Worm (Caenorhabditis elegans) whole organism, L4 larva: ENCODE data around the gene clc-19.

Experiments used
- F37D6.2 ChIP-seq: sonication (generic microtip); optimal IDR thresholded peaks from 2 replicates; lab custom pipeline; 2016; ENCODE audit warnings: mild to moderate bottlenecking, missing genetic modification characterization, missing compliant biosample characterization
- T20F7.1 ChIP-seq: fragments of 200-800 bp; sonication (Bioruptor generic); optimal IDR thresholded peaks from 2 replicates; lab custom pipeline; 2018; ENCODE audit warnings: mild to moderate bottlenecking, missing genetic modification characterization, missing compliant biosample characterization
- T26A8.4 ChIP-seq: fragments of 200-800 bp; sonication (Bioruptor generic); IDR thresholded peaks from 2 replicates; pipeline ENCODE4 v1.3.6; 2022; ENCODE audit warnings: missing genetic modification characterization, missing compliant biosample characterization
- Y5F2A.4 ChIP-seq: fragments of 200-800 bp; sonication (Bioruptor generic); optimal IDR thresholded peaks from 2 replicates; lab custom pipeline; 2018; ENCODE audit warnings: mild to moderate bottlenecking, missing genetic modification characterization, missing compliant biosample characterization
- ZK337.2 ChIP-seq: fragments of 200-800 bp; sonication (Bioruptor generic); IDR thresholded peaks from 2 replicates; pipeline ENCODE4 v1.3.6; 2022; ENCODE audit warnings: missing genetic modification reagents, missing genetic modification characterization, missing compliant biosample characterization
- ZK546.5 ChIP-seq, 2 experiments: sonication (generic microtip); optimal IDR thresholded peaks; 2 replicates each; lab custom pipeline; 2017; ENCODE audit warnings: missing biosample characterization in 2 of 2, missing genetic modification characterization in 2 of 2
- aha-1 ChIP-seq: fragments of 150-350 bp; peaks from one replicate; lab custom pipeline; 2014; ENCODE audit warnings: missing biosample characterization, missing genetic modification characterization
- ceh-32 ChIP-seq: sonication (generic microtip); optimal IDR thresholded peaks from 2 replicates; lab custom pipeline; 2016; ENCODE audit warnings: mild to moderate bottlenecking, missing genetic modification characterization, missing compliant biosample characterization; ENCODE audit not compliant: poor library complexity
- ceh-44 ChIP-seq: fragments of 200-800 bp; sonication (Bioruptor generic); IDR thresholded peaks from 2 replicates; pipeline ENCODE4 v1.3.6; 2022; ENCODE audit warnings: missing genetic modification reagents, missing genetic modification characterization, missing compliant biosample characterization
- ceh-62 ChIP-seq: sonication (generic microtip); optimal IDR thresholded peaks from 2 replicates; lab custom pipeline; 2017; ENCODE audit warnings: missing biosample characterization, missing genetic modification characterization
- ceh-82 ChIP-seq: sonication (generic microtip); optimal IDR thresholded peaks from 2 replicates; lab custom pipeline; 2017; ENCODE audit warnings: missing biosample characterization, missing genetic modification characterization
- cey-2 ChIP-seq: sonication (generic microtip); optimal IDR thresholded peaks from 3 replicates; lab custom pipeline; 2017; ENCODE audit warnings: missing genetic modification characterization, mild to moderate bottlenecking, missing compliant biosample characterization, antibody characterized with exemption, borderline replicate concordance; ENCODE audit not compliant: insufficient read depth
- ctbp-1 ChIP-seq: fragments of 200-800 bp; sonication (Bioruptor generic); IDR thresholded peaks from 2 replicates; pipeline ENCODE4 v1.3.6; 2022; ENCODE audit warnings: missing genetic modification reagents, missing genetic modification characterization, missing compliant biosample characterization
- daf-16 ChIP-seq, 3 experiments: sonication (generic microtip); optimal IDR thresholded peaks; 2 replicates each; lab custom pipeline; 2016 to 2017; ENCODE audit warnings: missing genetic modification characterization in 3 of 3, missing genetic modification reagents in 3 of 3, mild to moderate bottlenecking in 2 of 3, missing compliant biosample characterization in 2 of 3, missing biosample characterization in 1 of 3, moderate library complexity in 1 of 3
- daf-19 ChIP-seq: fragments of 200-800 bp; sonication (Bioruptor generic); conservative IDR thresholded peaks from 2 replicates; pipeline ENCODE4 v1.3.6; 2022; ENCODE audit warnings: missing genetic modification characterization, missing compliant biosample characterization
- daf-8 ChIP-seq: fragments of 200-800 bp; sonication (Bioruptor generic); IDR thresholded peaks from 2 replicates; pipeline ENCODE4 v1.3.6; 2022; ENCODE audit warnings: missing genetic modification characterization, missing compliant biosample characterization
- dmd-6 ChIP-seq: fragments of 200-800 bp; sonication (Bioruptor generic); IDR thresholded peaks from 2 replicates; pipeline ENCODE4 v1.3.6; 2022; ENCODE audit warnings: missing genetic modification reagents, missing genetic modification characterization, missing compliant biosample characterization
- dmd-9 ChIP-seq: fragments of 200-800 bp; sonication (Bioruptor generic); IDR thresholded peaks from 2 replicates; pipeline ENCODE4 v1.3.6; 2022; ENCODE audit warnings: missing genetic modification reagents, missing genetic modification characterization, missing compliant biosample characterization
- dpl-1 ChIP-seq: fragments of 150-350 bp; optimal IDR thresholded peaks from 2 replicates; lab custom pipeline; 2014; ENCODE audit warnings: missing biosample characterization, missing genetic modification reagents, missing genetic modification characterization
- dve-1 ChIP-seq: sonication (generic microtip); optimal IDR thresholded peaks from 2 replicates; lab custom pipeline; 2017; ENCODE audit warnings: antibody characterized with exemption, mild to moderate bottlenecking, missing genetic modification characterization, missing compliant biosample characterization; ENCODE audit not compliant: insufficient read depth
- hlh-30 ChIP-seq: sonication (generic microtip); optimal IDR thresholded peaks from 2 replicates; lab custom pipeline; 2017; ENCODE audit warnings: antibody characterized with exemption, mild to moderate bottlenecking, missing genetic modification characterization, missing compliant biosample characterization; ENCODE audit not compliant: insufficient read depth
- hmg-1.1 ChIP-seq: fragments of 200-800 bp; sonication (Bioruptor generic); IDR thresholded peaks from 2 replicates; pipeline ENCODE4 v1.3.6; 2022; ENCODE audit warnings: missing genetic modification reagents, missing genetic modification characterization, missing compliant biosample characterization
- jun-1 ChIP-seq: fragments of 150-350 bp; optimal IDR thresholded peaks from 2 replicates; lab custom pipeline; 2014; ENCODE audit warnings: missing biosample characterization, missing genetic modification reagents, missing genetic modification characterization
- lin-15B ChIP-seq: fragments of 150-350 bp; sonication (generic microtip); optimal IDR thresholded peaks from 3 replicates; lab custom pipeline; 2014; ENCODE audit warnings: missing biosample characterization, missing genetic modification characterization
- lin-38 ChIP-seq: fragments of 200-800 bp; sonication (Bioruptor generic); IDR thresholded peaks from 2 replicates; pipeline ENCODE4 v1.3.6; 2022; ENCODE audit warnings: missing genetic modification reagents, missing genetic modification characterization, missing compliant biosample characterization
- lir-3 ChIP-seq: sonication (generic microtip); optimal IDR thresholded peaks from 2 replicates; lab custom pipeline; 2016; ENCODE audit warnings: mild to moderate bottlenecking, missing genetic modification characterization, missing compliant biosample characterization
- mdl-1 ChIP-seq, 2 experiments: fragments of 150-350 bp in 1 of 2; sonication (generic microtip) in 1 of 2; optimal IDR thresholded peaks; 2 replicates each; lab custom pipeline; 2014 to 2017; ENCODE audit warnings: missing biosample characterization in 2 of 2, missing genetic modification characterization in 2 of 2
- mes-2 ChIP-seq: sonication (generic microtip); optimal IDR thresholded peaks from 2 replicates; lab custom pipeline; 2016; ENCODE audit warnings: missing genotype, mild to moderate bottlenecking, missing genetic modification characterization, missing compliant biosample characterization; ENCODE audit not compliant: poor library complexity, severe bottlenecking
- mxl-3 ChIP-seq: fragments of 200-800 bp; sonication (Bioruptor generic); optimal IDR thresholded peaks from 2 replicates; lab custom pipeline; 2018; ENCODE audit warnings: mild to moderate bottlenecking, missing genetic modification characterization, missing compliant biosample characterization
- nhr-102 ChIP-seq: sonication (generic microtip); optimal IDR thresholded peaks from 2 replicates; lab custom pipeline; 2016; ENCODE audit warnings: mild to moderate bottlenecking, missing genetic modification characterization, moderate library complexity, missing compliant biosample characterization
- nhr-111 ChIP-seq: fragments of 200-800 bp; sonication (Bioruptor generic); optimal IDR thresholded peaks from 2 replicates; lab custom pipeline; 2018; ENCODE audit warnings: mild to moderate bottlenecking, missing genetic modification characterization, missing compliant biosample characterization
- nhr-237 ChIP-seq: sonication (generic microtip); optimal IDR thresholded peaks from 2 replicates; lab custom pipeline; 2017; ENCODE audit warnings: missing biosample characterization, missing genetic modification characterization
- nhr-42 ChIP-seq: fragments of 200-800 bp; sonication (Bioruptor generic); IDR thresholded peaks from 2 replicates; pipeline ENCODE4 v1.3.6; 2022; ENCODE audit warnings: missing genetic modification characterization, missing compliant biosample characterization
- nhr-48 ChIP-seq: sonication (generic microtip); optimal IDR thresholded peaks from 2 replicates; lab custom pipeline; 2016; ENCODE audit warnings: mild to moderate bottlenecking, missing genetic modification characterization, missing compliant biosample characterization
- nhr-6 ChIP-seq: fragments of 150-350 bp; optimal IDR thresholded peaks from 2 replicates; lab custom pipeline; 2014; ENCODE audit warnings: missing biosample characterization, missing genetic modification characterization
- nhr-76 ChIP-seq: fragments of 150-350 bp; optimal IDR thresholded peaks from 2 replicates; lab custom pipeline; 2014; ENCODE audit warnings: missing biosample characterization, missing genetic modification characterization
- pha-4 ChIP-seq, 2 experiments: fragments of 150-350 bp in 1 of 2; fragments of 200-800 bp in 1 of 2; sonication (Bioruptor generic) in 1 of 2; IDR thresholded peaks in 1 of 2; optimal IDR thresholded peaks in 1 of 2; 2 replicates each; pipeline versions ENCODE4 v1.3.6 to Lab custom; 2014 to 2022; ENCODE audit warnings: missing genetic modification characterization in 2 of 2, missing genetic modification reagents in 2 of 2, missing biosample characterization in 1 of 2, missing compliant biosample characterization in 1 of 2
- pqm-1 ChIP-seq: sonication (generic microtip); optimal IDR thresholded peaks from 2 replicates; lab custom pipeline; 2017; ENCODE audit warnings: missing biosample characterization, missing genetic modification characterization
- sdz-12 ChIP-seq: fragments of 200-800 bp; sonication (Bioruptor generic); optimal IDR thresholded peaks from 2 replicates; lab custom pipeline; 2018; ENCODE audit warnings: mild to moderate bottlenecking, missing genetic modification characterization, missing compliant biosample characterization
- set-16 ChIP-seq: fragments of 200-800 bp; sonication (Bioruptor generic); IDR thresholded peaks from 2 replicates; pipeline ENCODE4 v1.3.6; 2022; ENCODE audit warnings: missing genetic modification reagents, missing genetic modification characterization, missing compliant biosample characterization
- vab-7 ChIP-seq: fragments of 200-800 bp; sonication (Bioruptor generic); IDR thresholded peaks from 2 replicates; pipeline ENCODE4 v1.3.6; 2022; ENCODE audit warnings: missing genetic modification reagents, missing genetic modification characterization, missing compliant biosample characterization
- zip-11 ChIP-seq: fragments of 200-800 bp; sonication (Bioruptor generic); IDR thresholded peaks from 2 replicates; pipeline ENCODE4 v1.3.6; 2022; ENCODE audit warnings: missing genetic modification characterization, missing compliant biosample characterization

Gene clc-19

DNA sequence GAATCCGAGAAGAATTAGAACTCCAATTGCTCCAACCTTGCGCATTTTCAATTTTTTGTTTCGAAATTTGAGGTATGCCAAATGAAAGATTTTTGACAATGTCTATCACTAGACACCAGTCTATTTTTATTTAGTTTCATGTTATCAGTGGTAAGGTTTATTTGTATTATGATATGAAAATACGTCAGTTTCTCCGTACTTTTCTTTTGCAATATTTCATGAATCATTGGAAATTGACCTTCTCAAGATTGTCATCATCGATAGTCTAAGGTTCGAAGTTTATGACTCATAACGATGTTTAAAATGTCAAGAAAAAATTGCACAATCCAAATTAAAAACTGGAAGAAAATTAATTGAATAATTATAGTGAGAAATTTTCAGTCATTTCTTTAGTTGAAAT is at the start of gene clc-19:
TSS of gene clc-19 (minus strand) at position 135 of the 400 bp plus-strand sequence.
- TF ChIP-seq mdl-1 (tag; optimal IDR thresholded peaks at IDR 0.05; lab: Kevin White, UChicago) (no peak), nhr-6 (peak; percentile 54), daf-16 (GFP tag; optimal IDR thresholded peaks at IDR 0.05; lab: Kevin White, UChicago) (no peak), daf-16 (tag; optimal IDR thresholded peaks at IDR 0.05; lab: Kevin White, UChicago) (peak; percentile 19), dmd-6 (GFP tag; lab: Robert Waterston, UW) (peak; percentile 35; the same call in 1 of the 2 replicates), sdz-12 (GFP tag; lab: Kevin White, UChicago) (no peak), pqm-1 (tag; lab: Kevin White, UChicago) (peak; percentile 49), set-16 (GFP tag; lab: Robert Waterston, UW) (no peak), nhr-42 (GFP tag; lab: Robert Waterston, UW) (no peak), dve-1 (tag; lab: Kevin White, UChicago) (peak; percentile 31), aha-1 (tag; lab: Kevin White, UChicago) (no peak), cey-2 (no peak), nhr-237 (tag; lab: Kevin White, UChicago) (no peak)

DNA sequence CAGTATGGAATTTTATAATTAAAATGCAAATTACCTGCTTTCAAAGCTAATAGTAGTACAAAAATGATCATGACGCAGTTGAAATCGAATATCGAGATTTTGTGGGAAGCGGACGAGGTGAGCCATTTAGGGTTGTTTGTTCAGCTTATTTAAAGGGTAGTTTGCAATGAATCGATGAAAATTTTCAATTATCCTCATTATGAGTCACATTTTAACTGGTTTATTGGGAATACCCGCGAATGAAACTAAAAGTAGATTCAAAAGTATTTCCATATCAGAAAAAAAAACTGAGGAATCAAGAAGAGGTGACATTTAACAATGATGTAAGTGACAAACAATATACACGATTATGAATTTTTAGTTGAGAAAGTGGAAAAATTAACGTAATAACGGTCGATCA is 46.0 kb upstream of the clc-19 start, which contains the start of gene F23H11.7:
TSS of gene F23H11.7 (minus strand) at position 101 of the 400 bp plus-strand sequence.
- TF ChIP-seq aha-1 (tag; lab: Kevin White, UChicago) (peak; percentile 2), nhr-76 (tag; lab: Kevin White, UChicago) (no peak), lin-38 (GFP tag; lab: Robert Waterston, UW) (no peak)

DNA sequence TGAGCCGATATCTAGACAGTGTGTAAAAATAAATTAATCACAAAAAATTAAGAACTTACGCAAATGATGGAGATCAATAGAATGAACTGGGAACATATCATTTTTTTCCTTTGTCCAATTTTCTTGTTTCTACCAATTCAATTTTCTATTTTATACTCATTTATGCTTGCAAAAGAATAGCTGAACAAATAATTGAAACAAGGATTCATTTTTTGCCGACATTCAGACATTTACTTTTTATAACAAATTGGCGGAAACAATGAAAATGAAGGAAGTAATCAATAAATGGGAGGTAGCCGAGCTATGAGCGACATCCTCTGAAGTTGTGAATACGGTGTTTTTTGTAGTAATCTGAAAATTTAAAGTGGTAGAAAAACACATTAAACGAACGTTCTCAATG is 43.5 kb upstream of the clc-19 start, which contains the start of gene idpp-13:
TSS of gene idpp-13 (minus strand) at position 101 of the 400 bp plus-strand sequence.
- TF ChIP-seq sdz-12 (GFP tag; lab: Kevin White, UChicago) = no peak
- TF ChIP-seq nhr-6 = no peak
- TF ChIP-seq ceh-82 = no peak
- TF ChIP-seq lir-3 (tag; lab: Kevin White, UChicago) = no peak
- no peak for TF ChIP-seq zip-11 (GFP tag; lab: Robert Waterston, UW)

DNA sequence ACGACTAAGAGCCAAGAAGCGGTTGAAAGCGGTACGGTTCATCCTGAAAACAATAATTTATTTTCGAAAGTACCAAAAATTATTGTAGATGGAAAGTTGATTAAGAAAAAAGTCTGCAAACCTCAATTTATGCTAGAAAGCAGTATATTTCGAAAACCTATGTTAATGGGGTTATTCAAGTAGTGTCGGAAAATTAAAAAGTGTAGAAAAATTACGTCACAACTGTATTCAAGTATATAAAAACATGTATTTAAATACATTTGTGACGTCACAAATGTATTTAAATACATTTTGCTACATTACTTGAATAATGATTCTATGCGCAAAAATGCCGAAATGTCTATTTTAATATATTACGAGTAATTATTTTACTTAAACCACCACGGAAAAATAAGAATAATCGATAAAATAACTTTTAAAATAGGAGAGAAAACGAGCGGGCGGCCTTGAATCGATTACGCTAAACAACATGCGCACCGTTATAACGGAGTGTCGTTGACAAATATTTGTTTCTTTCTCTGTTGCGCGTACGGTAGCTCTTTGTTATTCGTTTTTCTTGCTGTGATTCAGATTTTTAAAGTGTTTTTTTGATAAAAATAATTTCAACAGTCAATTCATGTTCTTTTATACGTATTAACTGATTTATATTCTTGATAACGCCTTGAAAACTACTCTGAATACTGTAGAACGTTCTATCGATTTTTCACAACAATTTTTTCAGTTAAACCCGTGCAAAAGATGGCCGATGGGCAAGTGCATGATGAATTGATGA is 37.4 kb upstream of the clc-19 start, which contains the start of the genes F23H11.5 and bra-2:
TSS of gene F23H11.5 (minus strand) at position 51 of the 772 bp plus-strand sequence.
TSS of gene bra-2 (plus strand) at position 722 of the 772 bp plus-strand sequence.
- TF ChIP-seq ZK546.5 (tag; optimal IDR thresholded peaks at IDR 0.05; lab: Kevin White, UChicago) (no peak), Y5F2A.4 (no peak), mxl-3 (GFP tag; lab: Kevin White, UChicago) (no peak), hlh-30 (peak; percentile 1), nhr-111 (GFP tag; lab: Kevin White, UChicago) (no peak), T20F7.1 (GFP tag; lab: Kevin White, UChicago) (peak; percentile 95), T26A8.4 (no peak), nhr-102 (no peak), dpl-1 (GFP tag; lab: Kevin White, UChicago) (peak; percentile 5), pha-4 (GFP tag; IDR thresholded peaks at IDR 0.05; lab: Robert Waterston, UW) (no peak), pha-4 (tag; optimal IDR thresholded peaks at IDR 0.05; lab: Kevin White, UChicago) (peak; percentile 43), dmd-9 (no peak), ceh-32 (no peak), ceh-44 (GFP tag; lab: Robert Waterston, UW) (no peak), lin-15B (no peak), ceh-62 (no peak), hmg-1.1 (GFP tag; lab: Robert Waterston, UW) (no peak), zip-11 (GFP tag; lab: Robert Waterston, UW) (no peak), nhr-48 (tag; lab: Kevin White, UChicago) (no peak), ZK337.2 (no peak), ctbp-1 (no peak), F37D6.2 (tag; lab: Kevin White, UChicago) (no peak), vab-7 (GFP tag; lab: Robert Waterston, UW) (no peak), nhr-6 (peak; percentile 41), jun-1 (tag; lab: Kevin White, UChicago) (no peak), daf-8 (no peak), daf-19 (GFP tag; lab: Robert Waterston, UW) (no peak), mes-2 (tag; lab: Kevin White, UChicago) (peak; percentile 60)
